Worm (Caenorhabditis elegans) whole organism, L4 larva: ENCODE data around the gene map-1.

ENCODE experiments used
- attf-4 ChIP-seq: sonication (generic microtip); optimal IDR thresholded peaks from 3 replicates; lab custom pipeline; 2017; ENCODE audit warnings: missing biosample characterization, missing genetic modification characterization
- dmd-8 ChIP-seq: fragments of 200-800 bp; sonication (Bioruptor generic); IDR thresholded peaks from 2 replicates; pipeline ENCODE4 v1.3.6; 2022; ENCODE audit warnings: missing genetic modification characterization, missing compliant biosample characterization
- fos-1 ChIP-seq: fragments of 150-350 bp; optimal IDR thresholded peaks from 2 replicates; lab custom pipeline; 2014; ENCODE audit warnings: missing biosample characterization, missing genetic modification characterization
- lin-39 ChIP-seq: fragments of 150-350 bp; optimal IDR thresholded peaks from 2 replicates; lab custom pipeline; 2014; ENCODE audit warnings: missing biosample characterization, missing genetic modification reagents, missing genetic modification characterization
- lsy-2 ChIP-seq, 2 experiments: fragments of 150-350 bp in 1 of 2; sonication (generic microtip) in 1 of 2; optimal IDR thresholded peaks; 2 replicates each; lab custom pipeline; 2014 to 2017; ENCODE audit warnings: missing biosample characterization in 2 of 2, missing genetic modification characterization in 2 of 2
- mep-1 ChIP-seq: fragments of 150-350 bp; sonication (generic microtip); optimal IDR thresholded peaks from 3 replicates; lab custom pipeline; 2014; ENCODE audit warnings: missing biosample characterization, missing genetic modification characterization
- nhr-11 ChIP-seq: fragments of 150-350 bp; optimal IDR thresholded peaks from 2 replicates; lab custom pipeline; 2014; ENCODE audit warnings: missing biosample characterization, missing genetic modification characterization
- pqm-1 ChIP-seq: sonication (generic microtip); optimal IDR thresholded peaks from 2 replicates; lab custom pipeline; 2017; ENCODE audit warnings: missing biosample characterization, missing genetic modification characterization
- saeg-2 ChIP-seq: fragments of 200-800 bp; sonication (Bioruptor generic); IDR thresholded peaks from 2 replicates; pipeline ENCODE4 v1.3.6; 2022; ENCODE audit warnings: missing genetic modification reagents, missing genetic modification characterization, missing compliant biosample characterization
- unc-130 ChIP-seq: sonication (generic microtip); optimal IDR thresholded peaks from 2 replicates; lab custom pipeline; 2016; ENCODE audit warnings: missing genetic modification reagents, missing genetic modification characterization, missing compliant biosample characterization
- unc-62 ChIP-seq, 3 experiments: fragments of 150-350 bp in 1 of 3; sonication (generic microtip); optimal IDR thresholded peaks in 2 of 3; peaks in 1 of 3; 1 replicate in 1 of 3; 2 replicates in 2 of 3; lab custom pipeline; 2014 to 2017; ENCODE audit warnings: missing biosample characterization in 3 of 3, missing genetic modification characterization in 3 of 3, missing genetic modification reagents in 3 of 3, missing genotype in 1 of 3
- zag-1 ChIP-seq: fragments of 150-350 bp; optimal IDR thresholded peaks from 2 replicates; lab custom pipeline; 2014; ENCODE audit warnings: missing biosample characterization, missing genetic modification characterization

DNA sequence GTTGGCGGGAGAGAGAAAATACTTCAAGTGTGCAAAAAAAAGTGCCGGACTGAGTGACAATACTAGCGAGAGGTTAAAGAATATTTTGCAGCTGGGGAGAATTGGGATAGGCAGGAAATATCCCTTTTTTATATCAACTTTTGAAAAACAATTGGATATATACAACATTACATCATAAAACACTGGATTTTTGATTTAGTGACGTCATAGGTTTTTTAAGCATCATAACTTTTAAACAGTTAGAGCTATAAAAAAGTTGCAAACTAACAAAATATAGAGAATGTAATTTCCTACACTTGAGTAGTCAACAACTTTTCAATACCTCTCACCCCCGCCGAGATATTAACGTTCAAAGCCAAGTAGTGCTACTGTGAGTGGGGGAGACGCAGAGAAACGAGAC, 24.1 kb upstream of the map-1 start:
- TF ChIP-seq lsy-2 (tag; optimal IDR thresholded peaks at IDR 0.05; lab: Kevin White, UChicago) (no peak), mep-1 (no peak), unc-130 (GFP tag; lab: Kevin White, UChicago) (no peak), nhr-11 (tag; lab: Kevin White, UChicago) (no peak), lin-39 (tag; lab: Kevin White, UChicago) (no peak), attf-4 (tag; lab: Kevin White, UChicago) (no peak), dmd-8 (no peak), unc-62 (GFP tag; optimal IDR thresholded peaks at IDR 0.05 in 1 of 2; lab: Kevin White, UChicago) (no peak), unc-62 (tag; optimal IDR thresholded peaks at IDR 0.05; lab: Kevin White, UChicago) (no peak), saeg-2 (GFP tag; lab: Robert Waterston, UW) (no peak), zag-1 (tag; lab: Kevin White, UChicago) (no peak), fos-1 (tag; lab: Kevin White, UChicago) (no peak), pqm-1 (tag; lab: Kevin White, UChicago) (no peak)
